Worm (Caenorhabditis elegans) whole organism, L3 larva: ENCODE measurements around the gene T05A8.2.
"Not testable (repeated sequence)": the region's sequence is repeated elsewhere in the genome, so short reads cannot be mapped to it uniquely, and the experiment has no call there.

Source experiments
- R02D3.7 ChIP-seq: fragments of 150-350 bp; optimal IDR thresholded peaks from 2 replicates; lab custom pipeline; 2014; ENCODE audit warnings: missing biosample characterization, missing genetic modification characterization
- ama-1 ChIP-seq: fragments of 150-350 bp; optimal IDR thresholded peaks from 2 replicates; lab custom pipeline; 2018
- ceh-28 ChIP-seq: fragments of 150-350 bp; optimal IDR thresholded peaks from 2 replicates; lab custom pipeline; 2014; ENCODE audit warnings: missing biosample characterization, missing genetic modification reagents, missing genetic modification characterization
- ceh-82 ChIP-seq: fragments of 150-350 bp; optimal IDR thresholded peaks from 2 replicates; lab custom pipeline; 2014; ENCODE audit warnings: missing biosample characterization, missing genetic modification characterization
- ceh-9 ChIP-seq: sonication (generic microtip); optimal IDR thresholded peaks from 2 replicates; lab custom pipeline; 2018; ENCODE audit warnings: missing biosample characterization, missing genetic modification characterization
- egl-27 ChIP-seq: sonication (generic microtip); optimal IDR thresholded peaks from 4 replicates; lab custom pipeline; 2017; ENCODE audit warnings: missing biosample characterization, missing genetic modification reagents, missing genetic modification characterization
- elt-1 ChIP-seq: fragments of 150-350 bp; optimal IDR thresholded peaks from 2 replicates; lab custom pipeline; 2014; ENCODE audit warnings: missing biosample characterization, missing genetic modification characterization
- elt-3 ChIP-seq, 3 experiments: fragments of 150-350 bp in 1 of 3; sonication (generic microtip) in 2 of 3; optimal IDR thresholded peaks; 2 replicates in 2 of 3; 4 replicates in 1 of 3; lab custom pipeline; 2014 to 2017; ENCODE audit warnings: missing biosample characterization in 3 of 3, missing genetic modification characterization in 3 of 3
- eor-1 ChIP-seq, 2 experiments: fragments of 150-350 bp; optimal IDR thresholded peaks; 2 replicates each; lab custom pipeline; 2014 to 2018; ENCODE audit warnings: missing biosample characterization in 2 of 2, missing genetic modification characterization in 2 of 2
- fkh-10 ChIP-seq: sonication (generic microtip); optimal IDR thresholded peaks from 2 replicates; lab custom pipeline; 2017; ENCODE audit warnings: missing biosample characterization, missing genetic modification reagents, missing genetic modification characterization
- fkh-2 ChIP-seq: fragments of 150-350 bp; optimal IDR thresholded peaks from 2 replicates; lab custom pipeline; 2014; ENCODE audit warnings: missing biosample characterization, missing genetic modification reagents, missing genetic modification characterization
- fos-1 ChIP-seq: fragments of 150-350 bp; optimal IDR thresholded peaks from 2 replicates; lab custom pipeline; 2014; ENCODE audit warnings: missing biosample characterization, missing genetic modification characterization
- hmg-11 ChIP-seq: sonication (generic microtip); optimal IDR thresholded peaks from 2 replicates; lab custom pipeline; 2016; ENCODE audit warnings: missing genetic modification characterization, missing compliant biosample characterization
- jun-1 ChIP-seq: fragments of 150-350 bp; optimal IDR thresholded peaks from 2 replicates; lab custom pipeline; 2014; ENCODE audit warnings: missing biosample characterization, missing genetic modification reagents, missing genetic modification characterization
- lin-15B ChIP-seq: fragments of 150-350 bp; optimal IDR thresholded peaks from 2 replicates; lab custom pipeline; 2014; ENCODE audit warnings: missing biosample characterization, missing genetic modification characterization
- lsy-12 ChIP-seq: sonication (generic microtip); optimal IDR thresholded peaks from 2 replicates; lab custom pipeline; 2016; ENCODE audit warnings: mild to moderate bottlenecking, missing genetic modification characterization, missing compliant biosample characterization
- mdl-1 ChIP-seq: fragments of 150-350 bp; optimal IDR thresholded peaks from 2 replicates; lab custom pipeline; 2014; ENCODE audit warnings: missing biosample characterization, missing genetic modification characterization
- mml-1 ChIP-seq: fragments of 150-350 bp; sonication (generic microtip); optimal IDR thresholded peaks from 3 replicates; lab custom pipeline; 2014; ENCODE audit warnings: missing biosample characterization, missing genetic modification characterization
- nhr-11 ChIP-seq: fragments of 150-350 bp; optimal IDR thresholded peaks from 2 replicates; lab custom pipeline; 2014; ENCODE audit warnings: missing biosample characterization, missing genetic modification characterization
- nhr-12 ChIP-seq: fragments of 150-350 bp; optimal IDR thresholded peaks from 2 replicates; lab custom pipeline; 2014; ENCODE audit warnings: missing biosample characterization, missing genetic modification characterization
- nhr-237 ChIP-seq: fragments of 150-350 bp; optimal IDR thresholded peaks from 2 replicates; lab custom pipeline; 2014; ENCODE audit warnings: missing biosample characterization, missing genetic modification characterization
- nhr-25 ChIP-seq: sonication (generic microtip); optimal IDR thresholded peaks from 2 replicates; lab custom pipeline; 2017; ENCODE audit warnings: missing biosample characterization, missing genetic modification characterization
- nhr-43 ChIP-seq: sonication (generic microtip); optimal IDR thresholded peaks from 2 replicates; lab custom pipeline; 2016; ENCODE audit warnings: mild to moderate bottlenecking, missing genetic modification characterization, missing compliant biosample characterization; ENCODE audit not compliant: poor library complexity, severe bottlenecking
- nhr-76 ChIP-seq: fragments of 150-350 bp; sonication (generic microtip); optimal IDR thresholded peaks from 5 replicates; lab custom pipeline; 2014; ENCODE audit warnings: missing biosample characterization, missing genetic modification characterization
- nhr-77 ChIP-seq: fragments of 150-350 bp; optimal IDR thresholded peaks from 2 replicates; lab custom pipeline; 2014; ENCODE audit warnings: missing biosample characterization, missing genetic modification characterization
- pha-4 ChIP-seq: fragments of 150-350 bp; optimal IDR thresholded peaks from 2 replicates; lab custom pipeline; 2014; ENCODE audit warnings: missing biosample characterization, missing genetic modification reagents, missing genetic modification characterization
- pqm-1 ChIP-seq: fragments of 150-350 bp; optimal IDR thresholded peaks from 2 replicates; lab custom pipeline; 2017; ENCODE audit warnings: missing biosample characterization, missing genetic modification characterization, inconsistent platforms
- sea-2 ChIP-seq: fragments of 150-350 bp; sonication (generic microtip); optimal IDR thresholded peaks from 4 replicates; lab custom pipeline; 2014; ENCODE audit warnings: missing biosample characterization, missing genetic modification reagents, missing genetic modification characterization
- skn-1 ChIP-seq: fragments of 150-350 bp; optimal IDR thresholded peaks from 2 replicates; lab custom pipeline; 2014; ENCODE audit warnings: missing biosample characterization, missing genetic modification characterization
- snpc-4 ChIP-seq: fragments of 150-350 bp; optimal IDR thresholded peaks from 2 replicates; lab custom pipeline; 2014; ENCODE audit warnings: missing biosample characterization, missing genetic modification characterization
- tbx-2 ChIP-seq: sonication (generic microtip); optimal IDR thresholded peaks from 2 replicates; lab custom pipeline; 2016; ENCODE audit warnings: mild to moderate bottlenecking, missing genetic modification characterization, missing compliant biosample characterization
- unc-39 ChIP-seq: sonication (generic microtip); optimal IDR thresholded peaks from 4 replicates; lab custom pipeline; 2017; ENCODE audit warnings: missing biosample characterization, missing genetic modification characterization
- unc-62 ChIP-seq: fragments of 150-350 bp; sonication (generic microtip); optimal IDR thresholded peaks from 4 replicates; lab custom pipeline; 2014; ENCODE audit warnings: missing biosample characterization, missing genetic modification reagents, missing genetic modification characterization
- zag-1 ChIP-seq: fragments of 150-350 bp; optimal IDR thresholded peaks from 2 replicates; lab custom pipeline; 2014; ENCODE audit warnings: missing biosample characterization, missing genetic modification characterization
- ztf-4 ChIP-seq: fragments of 150-350 bp; optimal IDR thresholded peaks from 2 replicates; lab custom pipeline; 2014; ENCODE audit warnings: missing biosample characterization, missing genetic modification characterization

Gene T05A8.2

ce11 chrII:2698378-2698777, 12.4 kb downstream of the T05A8.2 start, which contains the start of gene sri-62:
TSS of gene sri-62 (minus strand) at chrII:2698478.
- TF ChIP-seq snpc-4 (tag; lab: Kevin White, UChicago) = no peak
- TF ChIP-seq mml-1 (tag; lab: Kevin White, UChicago) = no peak
- no peak for TF ChIP-seq skn-1 (tag; lab: Kevin White, UChicago)
- no peak for TF ChIP-seq nhr-25 (tag; lab: Kevin White, UChicago)
- TF ChIP-seq unc-39 (tag; lab: Kevin White, UChicago) = no peak
- TF ChIP-seq jun-1 (tag; lab: Kevin White, UChicago) = no peak
- no peak for TF ChIP-seq ceh-28 (tag; lab: Kevin White, UChicago)
- no peak for TF ChIP-seq fkh-2 (tag; lab: Kevin White, UChicago)
- TF ChIP-seq ceh-82 (tag; lab: Kevin White, UChicago) = no peak
- TF ChIP-seq sea-2 (GFP tag; lab: Kevin White, UChicago) = no peak
- TF ChIP-seq nhr-76 (tag; lab: Kevin White, UChicago) = no peak
- no peak for TF ChIP-seq fkh-10
- TF ChIP-seq elt-3 (tag; optimal IDR thresholded peaks at IDR 0.05; lab: Kevin White, UChicago) = no peak
- no peak for TF ChIP-seq mdl-1
- TF ChIP-seq egl-27 (tag; lab: Kevin White, UChicago) = no peak
- no peak for TF ChIP-seq ceh-9 (tag; lab: Kevin White, UChicago)
- TF ChIP-seq hmg-11 = no peak
- TF ChIP-seq, all 47 proteins: peak for 0

- TF ChIP-seq egl-27 (tag; lab: Kevin White, UChicago) = no peak
- TF ChIP-seq fkh-10 = peak; percentile 56
These were observed 15.7 kb downstream of the T05A8.2 start for ce11 chrII:2695079-2695478.

ce11 chrII:2692476-2692875, 18.3 kb downstream of the T05A8.2 start, which contains the start of gene set-11:
TSS of gene set-11 (minus strand) at chrII:2692576.
- TF ChIP-seq snpc-4 (tag; lab: Kevin White, UChicago) = no peak

- TF ChIP-seq nhr-12 (tag; lab: Kevin White, UChicago) (no peak), nhr-11 (tag; lab: Kevin White, UChicago) (no peak), pha-4 (no peak)
These were observed 20.7 kb downstream of the T05A8.2 start, which contains the start of gene nspf-3 for ce11 chrII:2690080-2690479. TSS of gene nspf-3 (minus strand) at chrII:2690180.

ce11 chrII:2688616-2689015, 22.2 kb downstream of the T05A8.2 start, which contains the start of gene nspf-2:
TSS of gene nspf-2 (plus strand) at chrII:2688916.
- TF ChIP-seq nhr-76 (tag; lab: Kevin White, UChicago); eor-1 (tag; optimal IDR thresholded peaks at IDR 0.05; lab: Kevin White, UChicago); nhr-25 (tag; lab: Kevin White, UChicago): not testable (repeated sequence)

- no peak for TF ChIP-seq nhr-11 (tag; lab: Kevin White, UChicago)
- TF ChIP-seq nhr-43 (tag; lab: Kevin White, UChicago) = no peak
- TF ChIP-seq nhr-77 (tag; lab: Kevin White, UChicago) = no peak
- TF ChIP-seq, all 47 proteins: peak for 0
These were observed 23.7 kb downstream of the T05A8.2 start, which contains the start of the genes sup-9 and nspf-1 for ce11 chrII:2686985-2687675. TSS of gene sup-9 (minus strand) at chrII:2687027. TSS of gene nspf-1 (plus strand) at chrII:2687625.

- TF ChIP-seq nhr-237 (no peak), mdl-1 (no peak), unc-62 (GFP tag; lab: Kevin White, UChicago) (no peak), ama-1 (lab: Kevin White, UChicago) (no peak), ztf-4 (tag; lab: Kevin White, UChicago) (no peak), lin-15B (tag; lab: Kevin White, UChicago) (no peak), zag-1 (tag; lab: Kevin White, UChicago) (no peak), R02D3.7 (tag; lab: Kevin White, UChicago) (no peak), ceh-9 (tag; lab: Kevin White, UChicago) (no peak), tbx-2 (tag; lab: Kevin White, UChicago) (no peak), pqm-1 (tag; lab: Kevin White, UChicago) (no peak), nhr-11 (tag; lab: Kevin White, UChicago) (no peak), lsy-12 (tag; lab: Kevin White, UChicago) (no peak), eor-1 (tag; optimal IDR thresholded peaks at IDR 0.05; lab: Kevin White, UChicago) (no peak), elt-1 (no peak), fos-1 (tag; lab: Kevin White, UChicago) (no peak), sea-2 (GFP tag; lab: Kevin White, UChicago) (no peak), nhr-43 (tag; lab: Kevin White, UChicago) (no peak)
These were observed 26.0 kb downstream of the T05A8.2 start for ce11 chrII:2684783-2685182.
